Fruit fly (Drosophila melanogaster) Kc167 (cell line): ENCODE measurements around the gene Hexo1.

Experiments
- Myc ChIP-seq: fragments of >200 bp; optimal IDR thresholded peaks from 2 replicates; lab custom pipeline; 2017; ENCODE audit warnings: missing external identifiers
- Sin3A ChIP-seq: fragments of >200 bp; optimal IDR thresholded peaks from 2 replicates; lab custom pipeline; 2018; ENCODE audit warnings: missing external identifiers
- psq ChIP-seq: fragments of >200 bp; optimal IDR thresholded peaks from 2 replicates; lab custom pipeline; 2017; ENCODE audit warnings: missing external identifiers

- TF ChIP-seq psq (lab: Kevin White, UChicago) (no peak), Myc (lab: Kevin White, UChicago) (no peak), Sin3A (lab: Kevin White, UChicago) (no peak)
Measured at dm6 chr3L:4286784-4287183, 1.7 kb upstream of the Hexo1 start, which contains the start of gene TfIIEbeta.
